Worm (Caenorhabditis elegans) whole organism, L4 larva: ENCODE data around the gene nhr-227.

Experiments
- R02D3.7 ChIP-seq: fragments of 150-350 bp; sonication (generic microtip); optimal IDR thresholded peaks from 3 replicates; lab custom pipeline; 2014; ENCODE audit warnings: missing biosample characterization, missing genetic modification characterization
- hlh-11 ChIP-seq: fragments of 200-800 bp; sonication (Bioruptor generic); optimal IDR thresholded peaks from 2 replicates; lab custom pipeline; 2018; ENCODE audit warnings: mild to moderate bottlenecking, missing genetic modification characterization, missing compliant biosample characterization
- lsy-2 ChIP-seq, 2 experiments: fragments of 150-350 bp in 1 of 2; sonication (generic microtip) in 1 of 2; optimal IDR thresholded peaks; 2 replicates each; lab custom pipeline; 2014 to 2017; ENCODE audit warnings: missing biosample characterization in 2 of 2, missing genetic modification characterization in 2 of 2

ce11 chrV:2242630-2243029, 42.6 kb upstream of the nhr-227 start, which contains the start of gene cyp-33C3:
- TF ChIP-seq hlh-11 (tag; lab: Kevin White, UChicago) (no peak), lsy-2 (tag; optimal IDR thresholded peaks at IDR 0.05; lab: Kevin White, UChicago) (no peak), R02D3.7 (no peak)
